Worm (Caenorhabditis elegans): Measurements from ENCODE around the gene Y77E11A.16.

DNA sequence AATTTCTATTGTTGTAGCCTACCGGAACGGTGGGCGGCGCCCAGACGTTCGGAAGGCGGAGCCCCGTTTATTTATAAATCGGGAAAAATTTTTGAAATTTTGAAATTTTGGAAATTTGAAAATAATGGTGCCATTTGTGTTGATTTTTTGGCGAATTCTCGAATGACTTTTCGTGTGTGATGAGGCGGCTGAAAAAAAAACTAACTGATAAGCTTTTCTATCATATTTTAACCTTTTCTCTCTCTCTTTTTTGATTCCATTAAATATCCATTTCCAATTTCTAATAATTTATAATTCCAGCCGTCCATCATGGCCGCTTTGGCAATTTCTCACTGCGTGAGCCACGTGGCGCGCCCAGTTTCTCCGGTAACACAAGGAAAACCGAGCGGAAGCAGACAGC, 28.4 kb upstream of the Y77E11A.16 start, which contains the start of gene nadk-1:
- TF ChIP-seq nhr-19 (GFP tag; conservative IDR thresholded peaks at IDR 0.05) (no peak), nhr-76 (tag; optimal IDR thresholded peaks at IDR 0.05) (no peak), elt-3 (tag; optimal IDR thresholded peaks at IDR 0.05) (no peak), elt-2 (tag; optimal IDR thresholded peaks at IDR 0.05) (no peak), egl-13 (tag; optimal IDR thresholded peaks at IDR 0.05) (no peak)
